Worm (Caenorhabditis elegans): ENCODE data around the gene unc-62.

ce11 chrV:4481823-4482222 lies 15.4 kb upstream of the unc-62 start:
- no peak for TF ChIP-seq R02D3.7 (tag; optimal IDR thresholded peaks at IDR 0.05)
- no peak for TF ChIP-seq egl-27 (tag; optimal IDR thresholded peaks at IDR 0.05)
- TF ChIP-seq ama-1 (optimal IDR thresholded peaks at IDR 0.05) = no peak
- no peak for TF ChIP-seq unc-62 (GFP tag; optimal IDR thresholded peaks at IDR 0.05)
- no peak for TF ChIP-seq nhr-11 (tag; optimal IDR thresholded peaks at IDR 0.05)
- no peak for TF ChIP-seq lin-39 (tag; optimal IDR thresholded peaks at IDR 0.05)
- no peak for TF ChIP-seq gmeb-1 (tag; optimal IDR thresholded peaks at IDR 0.05)
- no peak for TF ChIP-seq ztf-1 (GFP tag; conservative IDR thresholded peaks at IDR 0.05)
- TF ChIP-seq nhr-25 (tag; optimal IDR thresholded peaks at IDR 0.05) = no peak
- TF ChIP-seq nhr-237 (tag; optimal IDR thresholded peaks at IDR 0.05) = no peak
- no peak for TF ChIP-seq nhr-6 (tag; optimal IDR thresholded peaks at IDR 0.05)
- TF ChIP-seq ztf-4 (tag; optimal IDR thresholded peaks at IDR 0.05) = no peak
- TF ChIP-seq ceh-82 (tag; optimal IDR thresholded peaks at IDR 0.05) = no peak

Measured in whole organism, L2 larva.